Worm (Caenorhabditis elegans) whole organism, late embryonic: ENCODE results near the gene cebp-1.

Experiments
- ceh-9 ChIP-seq: sonication (generic microtip); optimal IDR thresholded peaks from 2 replicates; lab custom pipeline; 2016; ENCODE audit warnings: mild to moderate bottlenecking, missing genetic modification characterization, inconsistent platforms, missing compliant biosample characterization
- ets-4 ChIP-seq: sonication (generic microtip); optimal IDR thresholded peaks from 2 replicates; lab custom pipeline; 2016; ENCODE audit warnings: missing genetic modification characterization, missing compliant biosample characterization
- hlh-30 ChIP-seq: sonication (generic microtip); optimal IDR thresholded peaks from 2 replicates; lab custom pipeline; 2017; ENCODE audit warnings: antibody characterized with exemption, missing genetic modification characterization, missing compliant biosample characterization; ENCODE audit not compliant: insufficient read depth
- pha-4 ChIP-seq: fragments of 150-350 bp; optimal IDR thresholded peaks from 2 replicates; lab custom pipeline; 2018; ENCODE audit warnings: missing biosample characterization, missing genetic modification reagents, missing genetic modification characterization

DNA sequence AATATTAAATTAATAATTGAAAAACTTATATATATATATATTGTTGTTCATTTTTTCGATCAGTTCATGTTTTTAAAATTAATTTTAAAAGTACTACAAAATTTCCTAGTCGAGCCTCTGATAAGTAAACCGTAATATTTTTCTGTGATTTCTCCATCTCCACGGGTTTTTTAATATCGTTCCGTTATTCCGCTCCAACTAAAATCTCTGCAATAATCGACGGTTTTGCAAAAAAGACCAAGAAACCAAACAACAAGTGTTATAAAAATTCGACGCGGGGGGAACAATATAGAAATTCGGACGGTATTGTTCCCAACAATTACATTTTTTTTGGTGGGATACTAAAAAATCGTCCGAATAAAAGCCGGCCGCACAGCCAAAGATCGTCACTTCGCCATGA lies 48.8 kb upstream of the cebp-1 start, which contains the start of gene F09E10.1:
- no peak for TF ChIP-seq pha-4
- TF ChIP-seq ets-4 (tag; lab: Kevin White, UChicago): no peak
- TF ChIP-seq hlh-30: no peak
- TF ChIP-seq ceh-9 (tag; lab: Kevin White, UChicago): no peak
